Worm (Caenorhabditis elegans): ENCODE data around the gene R01H2.2.

ce11 chrIII:7103940-7104440 is 47.6 kb downstream of the R01H2.2 start, which contains the start of gene cpg-2:
- TF ChIP-seq fos-1 (tag; optimal IDR thresholded peaks at IDR 0.05): no peak
- TF ChIP-seq snpc-4 (tag; optimal IDR thresholded peaks at IDR 0.05): no peak
- no peak for TF ChIP-seq nhr-76 (tag; optimal IDR thresholded peaks at IDR 0.05)
- TF ChIP-seq jun-1 (tag; optimal IDR thresholded peaks at IDR 0.05): no peak
- no peak for TF ChIP-seq ama-1 (optimal IDR thresholded peaks at IDR 0.05)
- no peak for TF ChIP-seq nhr-25 (tag; optimal IDR thresholded peaks at IDR 0.05)
